Fruit fly (Drosophila melanogaster) whole organism, pupa: ENCODE data around the gene f-cup.

Experiments used
- CG10348 ChIP-seq: fragments of 200-800 bp; sonication (Bioruptor generic); IDR thresholded peaks from 2 replicates; pipeline ENCODE4 v1.3.6; 2022; ENCODE audit warnings: missing biosample characterization, missing genetic modification characterization
- CG12605 ChIP-seq: fragments of 200-800 bp; sonication (Bioruptor generic); IDR thresholded peaks from 2 replicates; pipeline ENCODE4 v1.3.6; 2022; ENCODE audit warnings: missing biosample characterization, missing genetic modification characterization
- CG13204 ChIP-seq: fragments of 200-800 bp; sonication (Bioruptor generic); optimal IDR thresholded peaks from 2 replicates; lab custom pipeline; 2018; ENCODE audit warnings: missing biosample characterization, mild to moderate bottlenecking, missing genetic modification characterization, moderate library complexity
- CG14655 ChIP-seq: fragments of 200-800 bp; sonication (Bioruptor generic); optimal IDR thresholded peaks from 3 replicates; lab custom pipeline; 2017; ENCODE audit warnings: mild to moderate bottlenecking, missing biosample characterization, missing genetic modification reagents, missing genetic modification characterization
- CG15710 ChIP-seq: fragments of 200-800 bp; sonication (Bioruptor generic); optimal IDR thresholded peaks from 2 replicates; lab custom pipeline; 2018; ENCODE audit warnings: missing biosample characterization, mild to moderate bottlenecking, missing genetic modification characterization, moderate library complexity
- CG17806 ChIP-seq: fragments of 200-800 bp; sonication (Bioruptor generic); optimal IDR thresholded peaks from 2 replicates; lab custom pipeline; 2018; ENCODE audit warnings: missing biosample characterization, mild to moderate bottlenecking, missing genetic modification characterization, moderate library complexity
- CG32121 ChIP-seq: fragments of 200-800 bp; sonication (Bioruptor generic); IDR thresholded peaks from 2 replicates; pipeline ENCODE4 v1.3.6; 2022; ENCODE audit warnings: missing biosample characterization, missing genetic modification characterization
- CG34367 ChIP-seq: fragments of 200-800 bp; sonication (Bioruptor generic); optimal IDR thresholded peaks from 2 replicates; lab custom pipeline; 2018; ENCODE audit warnings: missing biosample characterization, mild to moderate bottlenecking, missing genetic modification characterization
- CG4496 ChIP-seq: fragments of 200-800 bp; sonication (Bioruptor generic); IDR thresholded peaks from 3 replicates; pipeline ENCODE4 v1.3.6; 2022; ENCODE audit warnings: missing biosample characterization, missing genetic modification characterization
- CG8159 ChIP-seq: fragments of 200-800 bp; sonication (Bioruptor generic); optimal IDR thresholded peaks from 3 replicates; lab custom pipeline; 2018; ENCODE audit warnings: missing biosample characterization, mild to moderate bottlenecking, missing genetic modification characterization, moderate library complexity
- CG8301 ChIP-seq: fragments of 200-800 bp; sonication (Bioruptor generic); optimal IDR thresholded peaks from 2 replicates; lab custom pipeline; 2018; ENCODE audit warnings: missing biosample characterization, mild to moderate bottlenecking, missing genetic modification characterization
- CG9948 ChIP-seq: fragments of 200-800 bp; sonication (Bioruptor generic); optimal IDR thresholded peaks from 2 replicates; lab custom pipeline; 2018; ENCODE audit warnings: missing biosample characterization, mild to moderate bottlenecking, missing genetic modification characterization, moderate library complexity
- D1 ChIP-seq: fragments of 200-800 bp; sonication (Bioruptor generic); optimal IDR thresholded peaks from 2 replicates; lab custom pipeline; 2018; ENCODE audit warnings: missing biosample characterization, mild to moderate bottlenecking, missing genetic modification characterization, moderate library complexity
- EcR ChIP-seq: fragments of 200-800 bp; sonication (Bioruptor generic); optimal IDR thresholded peaks from 3 replicates; lab custom pipeline; 2019; ENCODE audit warnings: missing biosample characterization, missing genetic modification characterization, mild to moderate bottlenecking, moderate library complexity, missing genetic modification reagents
- Ets98B ChIP-seq: fragments of 200-800 bp; sonication (Bioruptor generic); IDR thresholded peaks from 2 replicates; pipeline ENCODE4 v1.3.6; 2022; ENCODE audit warnings: missing biosample characterization, missing genetic modification characterization
- Pif1A ChIP-seq: fragments of 200-800 bp; sonication (Bioruptor generic); optimal IDR thresholded peaks from 3 replicates; lab custom pipeline; 2016; ENCODE audit warnings: missing biosample characterization, missing genetic modification characterization
- Pif1B ChIP-seq: fragments of 200-800 bp; sonication (Bioruptor generic); optimal IDR thresholded peaks from 3 replicates; lab custom pipeline; 2016; ENCODE audit warnings: missing biosample characterization, missing genetic modification characterization
- Snoo ChIP-seq: fragments of 200-800 bp; sonication (Bioruptor generic); optimal IDR thresholded peaks from 3 replicates; lab custom pipeline; 2017; ENCODE audit warnings: missing biosample characterization, mild to moderate bottlenecking, missing genetic modification characterization, inconsistent platforms
- fd96Ca ChIP-seq: fragments of 200-800 bp; sonication (Bioruptor generic); IDR thresholded peaks from 3 replicates; pipeline ENCODE4 v1.3.6; 2022; ENCODE audit warnings: missing biosample characterization, missing genetic modification characterization
- gl ChIP-seq: fragments of 200-800 bp; sonication (Bioruptor generic); optimal IDR thresholded peaks from 2 replicates; lab custom pipeline; 2018; ENCODE audit warnings: missing biosample characterization, mild to moderate bottlenecking, missing genetic modification characterization
- rn ChIP-seq: fragments of 200-800 bp; sonication (Bioruptor generic); IDR thresholded peaks from 2 replicates; pipeline ENCODE4 v1.3.6; 2022; ENCODE audit warnings: missing biosample characterization, missing genetic modification characterization

f-cup gene

dm6 chr3R:13724029-13724638, 23.5 kb upstream of the f-cup start:
- TF ChIP-seq CG34367 (no peak), EcR (GFP tag; lab: Kevin White, UChicago) (no peak)

dm6 chr3R:13722451-13722850, 21.8 kb upstream of the f-cup start:
- TF ChIP-seq Pif1B (GFP tag; lab: Kevin White, UChicago) = no peak
- no peak for TF ChIP-seq CG8159
- TF ChIP-seq gl (tag; lab: Kevin White, UChicago) = no peak
- no peak for TF ChIP-seq CG34367
- no peak for TF ChIP-seq CG32121
- no peak for TF ChIP-seq CG17806
- TF ChIP-seq CG4496 (GFP tag; lab: Robert Waterston, UW) = no peak
- TF ChIP-seq CG10348 (GFP tag; lab: Robert Waterston, UW) = no peak
- TF ChIP-seq CG13204 (GFP tag; lab: Kevin White, UChicago) = no peak
- TF ChIP-seq CG12605 = no peak
- TF ChIP-seq CG15710 = no peak
- TF ChIP-seq D1 = no peak
- TF ChIP-seq CG14655 (GFP tag; lab: Kevin White, UChicago) = no peak
- no peak for TF ChIP-seq Ets98B (GFP tag; lab: Robert Waterston, UW)
- no peak for TF ChIP-seq rn (GFP tag; lab: Robert Waterston, UW)

- no peak for TF ChIP-seq CG34367
- no peak for TF ChIP-seq fd96Ca
- TF ChIP-seq Snoo (tag; lab: Kevin White, UChicago) = no peak
- TF ChIP-seq D1 = no peak
- TF ChIP-seq CG13204 (GFP tag; lab: Kevin White, UChicago) = no peak
- TF ChIP-seq Ets98B (GFP tag; lab: Robert Waterston, UW) = no peak
- TF ChIP-seq CG12605 = no peak
- no peak for TF ChIP-seq CG15710
- no peak for TF ChIP-seq CG4496 (GFP tag; lab: Robert Waterston, UW)
- TF ChIP-seq rn (GFP tag; lab: Robert Waterston, UW) = no peak
- TF ChIP-seq, all 21 proteins: peak for 0
These were observed 21.4 kb upstream of the f-cup start for dm6 chr3R:13721998-13722397.

DNA sequence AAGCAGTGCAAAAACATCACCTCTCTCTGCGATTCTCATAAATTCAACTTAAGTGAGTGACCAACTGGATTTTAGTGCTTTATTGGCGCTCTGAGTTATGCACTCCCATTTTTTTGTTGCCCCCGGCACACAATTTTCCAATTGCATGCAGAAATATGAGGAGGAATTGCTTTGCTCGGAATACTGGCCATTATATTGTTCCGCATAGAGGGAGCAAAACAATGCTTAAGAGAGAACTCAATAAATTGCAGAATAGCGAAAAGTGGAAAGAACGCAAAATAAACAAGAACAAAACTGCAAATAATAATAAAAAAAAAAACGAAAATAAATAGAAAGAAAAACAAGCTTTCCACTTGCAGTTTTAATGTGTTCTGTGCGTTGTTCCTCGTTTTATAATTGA, 20.2 kb upstream of the f-cup start:
- TF ChIP-seq CG32121 (0 out of 2 replicates have a peak, but pooled peaks have one; percentile 16), CG34367 (no peak), gl (tag; lab: Kevin White, UChicago) (no peak), rn (GFP tag; lab: Robert Waterston, UW) (no peak), Ets98B (GFP tag; lab: Robert Waterston, UW) (no peak), CG8159 (no peak)

DNA sequence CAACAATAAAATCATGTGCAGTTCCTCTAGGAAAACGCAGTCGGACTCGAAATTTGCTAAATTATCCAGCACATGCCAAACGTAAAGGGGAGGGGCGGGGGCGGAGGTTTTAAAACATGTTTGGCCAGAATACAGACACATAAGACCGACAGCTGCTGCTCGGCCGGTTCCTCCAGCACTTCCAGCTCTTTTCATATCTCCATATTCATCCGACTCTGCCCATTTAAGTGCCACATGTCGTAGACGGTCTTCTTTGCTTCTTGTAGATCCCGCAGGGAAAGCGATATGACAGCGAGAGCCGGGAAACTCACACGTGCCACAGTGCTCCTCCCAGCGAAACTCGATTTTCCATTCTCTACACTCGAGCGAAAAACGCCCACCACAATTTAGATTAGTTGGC, 18.4 kb upstream of the f-cup start:
- no peak for TF ChIP-seq EcR (GFP tag; lab: Kevin White, UChicago)
- no peak for TF ChIP-seq CG14655 (GFP tag; lab: Kevin White, UChicago)

- TF ChIP-seq CG12605 (no peak), CG15710 (no peak), CG34367 (no peak), CG32121 (no peak), rn (GFP tag; lab: Robert Waterston, UW) (no peak), CG8159 (no peak), gl (tag; lab: Kevin White, UChicago) (no peak), D1 (no peak)
These were observed 17.4 kb upstream of the f-cup start, which contains the start of gene Ubc87F for dm6 chr3R:13718076-13718475. TSS of gene Ubc87F (minus strand) at chr3R:13718176.

DNA sequence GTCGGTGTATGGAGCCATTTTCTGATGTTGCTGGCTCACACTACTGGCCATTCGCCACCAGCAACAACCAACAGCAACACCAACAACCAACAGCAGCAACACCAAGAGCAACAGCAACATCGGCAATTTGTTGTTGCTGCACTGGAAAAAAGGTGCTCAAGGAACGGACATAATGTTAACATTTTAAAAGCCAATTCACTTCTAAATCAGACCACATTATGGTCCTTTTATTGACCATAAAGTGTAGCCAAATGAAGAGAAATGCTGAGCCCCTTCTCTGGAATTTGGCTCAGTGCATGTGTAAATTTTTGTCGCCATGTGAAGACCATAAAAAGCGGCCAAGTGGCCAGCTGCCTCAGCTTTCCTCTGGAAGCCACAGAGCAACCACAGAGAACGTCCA, 16.2 kb upstream of the f-cup start:
- TF ChIP-seq Pif1A (peak; percentile 97), CG17806 (peak; percentile 77), CG12605 (peak; percentile 82), D1 (no peak), CG10348 (GFP tag; lab: Robert Waterston, UW) (peak; percentile 79), CG8301 (peak; percentile 88), Ets98B (GFP tag; lab: Robert Waterston, UW) (peak; percentile 96), CG8159 (peak; percentile 68), Snoo (tag; lab: Kevin White, UChicago) (peak; percentile 22), EcR (GFP tag; lab: Kevin White, UChicago) (no peak), gl (tag; lab: Kevin White, UChicago) (peak; percentile 45), CG13204 (GFP tag; lab: Kevin White, UChicago) (peak; percentile 52), CG14655 (GFP tag; lab: Kevin White, UChicago) (peak; percentile 89), CG15710 (peak; percentile 75), Pif1B (GFP tag; lab: Kevin White, UChicago) (peak; percentile 94), rn (GFP tag; lab: Robert Waterston, UW) (peak; percentile 89), fd96Ca (peak; percentile 96), CG34367 (peak; percentile 68), CG9948 (tag; lab: Kevin White, UChicago) (peak; percentile 66), CG32121 (peak; percentile 95), CG4496 (GFP tag; lab: Robert Waterston, UW) (peak; percentile 96)
- TF ChIP-seq, all 21 proteins: peak for 19
